Worm (Caenorhabditis elegans) whole organism, early embryonic: ENCODE measurements around the gene pho-4.

Source experiments
- B0310.2 ChIP-seq: sonication (generic microtip); optimal IDR thresholded peaks from 2 replicates; lab custom pipeline; 2016; ENCODE audit warnings: mild to moderate bottlenecking, missing genetic modification characterization, missing compliant biosample characterization
- F13C5.2 ChIP-seq: sonication (generic microtip); optimal IDR thresholded peaks from 2 replicates; lab custom pipeline; 2017; ENCODE audit warnings: mild to moderate bottlenecking, missing genetic modification characterization, inconsistent platforms, missing compliant biosample characterization
- aly-1 ChIP-seq: sonication (generic microtip); optimal IDR thresholded peaks from 2 replicates; lab custom pipeline; 2016; ENCODE audit warnings: missing genetic modification characterization, missing compliant biosample characterization
- ama-1 ChIP-seq: fragments of 150-350 bp; optimal IDR thresholded peaks from 2 replicates; lab custom pipeline; 2014
- ceh-13 ChIP-seq: fragments of 200-800 bp; sonication (Bioruptor generic); optimal IDR thresholded peaks from 2 replicates; lab custom pipeline; 2018; ENCODE audit warnings: mild to moderate bottlenecking, missing genetic modification characterization, missing compliant biosample characterization
- ceh-36 ChIP-seq: sonication (generic microtip); optimal IDR thresholded peaks from 2 replicates; lab custom pipeline; 2016; ENCODE audit warnings: missing genetic modification characterization, inconsistent platforms, missing compliant biosample characterization
- ets-7 ChIP-seq: sonication (generic microtip); optimal IDR thresholded peaks from 2 replicates; lab custom pipeline; 2016; ENCODE audit warnings: missing genotype, missing genetic modification characterization, missing compliant biosample characterization
- flt-1 ChIP-seq: fragments of 200-800 bp; sonication (Bioruptor generic); IDR thresholded peaks from 2 replicates; pipeline ENCODE4 v1.3.6; 2022; ENCODE audit warnings: missing genetic modification characterization, missing compliant biosample characterization
- hmbx-1 ChIP-seq: sonication (generic microtip); optimal IDR thresholded peaks from 2 replicates; lab custom pipeline; 2016; ENCODE audit warnings: mild to moderate bottlenecking, missing genetic modification characterization, missing compliant biosample characterization
- hmg-4 ChIP-seq: fragments of 200-800 bp; sonication (Bioruptor generic); optimal IDR thresholded peaks from 2 replicates; lab custom pipeline; 2018; ENCODE audit warnings: mild to moderate bottlenecking, missing genetic modification characterization, missing compliant biosample characterization
- hnd-1 ChIP-seq: sonication (generic microtip); optimal IDR thresholded peaks from 2 replicates; lab custom pipeline; 2016; ENCODE audit warnings: missing genetic modification characterization, missing compliant biosample characterization
- pes-1 ChIP-seq: fragments of 200-800 bp; sonication (Bioruptor generic); IDR thresholded peaks from 2 replicates; pipeline ENCODE4 v1.3.6; 2022; ENCODE audit warnings: missing genetic modification reagents, missing genetic modification characterization, missing compliant biosample characterization
- scrt-1 ChIP-seq: fragments of 200-800 bp; sonication (Bioruptor generic); IDR thresholded peaks from 2 replicates; pipeline ENCODE4 v1.3.6; 2022; ENCODE audit warnings: missing genetic modification characterization, missing compliant biosample characterization
- sea-1 ChIP-seq: fragments of 200-800 bp; sonication (Bioruptor generic); conservative IDR thresholded peaks from 2 replicates; pipeline ENCODE4 v1.3.6; 2022; ENCODE audit warnings: missing genetic modification characterization, missing compliant biosample characterization
- tbx-11 ChIP-seq: fragments of 200-800 bp; sonication (Bioruptor generic); IDR thresholded peaks from 2 replicates; pipeline ENCODE4 v1.3.6; 2022; ENCODE audit warnings: missing genetic modification characterization, missing compliant biosample characterization
- tbx-37 ChIP-seq: fragments of 200-800 bp; sonication (Bioruptor generic); conservative IDR thresholded peaks from 2 replicates; pipeline ENCODE4 v1.3.6; 2022; ENCODE audit warnings: missing genetic modification reagents, missing genetic modification characterization, missing compliant biosample characterization
- tra-4 ChIP-seq: sonication (generic microtip); optimal IDR thresholded peaks from 2 replicates; lab custom pipeline; 2017; ENCODE audit warnings: missing genetic modification characterization, missing compliant biosample characterization

Gene pho-4

DNA sequence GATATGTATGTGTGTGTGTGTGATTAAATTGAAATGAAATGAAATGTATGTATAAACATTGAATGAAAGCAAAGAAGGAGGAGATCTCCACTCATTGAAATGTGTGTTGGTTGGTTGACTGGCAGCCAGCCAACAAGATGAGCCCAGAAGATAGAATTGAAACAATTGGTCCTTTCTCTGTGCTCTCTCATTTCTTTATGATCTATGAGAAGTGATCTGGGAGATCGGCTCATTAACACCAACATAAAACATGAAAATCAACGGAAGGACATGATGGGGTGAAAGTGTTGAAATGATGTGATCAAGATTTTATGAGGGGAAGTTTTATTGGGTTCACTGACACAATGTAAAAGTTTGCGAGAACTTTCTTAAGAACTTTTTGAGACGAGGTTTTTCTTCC is 15.4 kb downstream of the pho-4 start:
- TF ChIP-seq hmg-4 (GFP tag; lab: Kevin White, UChicago) (no peak), tra-4 (no peak), flt-1 (no peak), sea-1 (no peak), ets-7 (tag; lab: Kevin White, UChicago) (no peak), ceh-36 (tag; lab: Kevin White, UChicago) (no peak), B0310.2 (tag; lab: Kevin White, UChicago) (no peak), tbx-37 (GFP tag; lab: Robert Waterston, UW) (no peak), hmbx-1 (tag; lab: Kevin White, UChicago) (no peak), ama-1 (no peak), scrt-1 (GFP tag; lab: Robert Waterston, UW) (no peak), pes-1 (GFP tag; lab: Robert Waterston, UW) (no peak), aly-1 (tag; lab: Kevin White, UChicago) (no peak), F13C5.2 (tag; lab: Kevin White, UChicago) (no peak), tbx-11 (no peak), hnd-1 (tag; lab: Kevin White, UChicago) (no peak), ceh-13 (no peak)

DNA sequence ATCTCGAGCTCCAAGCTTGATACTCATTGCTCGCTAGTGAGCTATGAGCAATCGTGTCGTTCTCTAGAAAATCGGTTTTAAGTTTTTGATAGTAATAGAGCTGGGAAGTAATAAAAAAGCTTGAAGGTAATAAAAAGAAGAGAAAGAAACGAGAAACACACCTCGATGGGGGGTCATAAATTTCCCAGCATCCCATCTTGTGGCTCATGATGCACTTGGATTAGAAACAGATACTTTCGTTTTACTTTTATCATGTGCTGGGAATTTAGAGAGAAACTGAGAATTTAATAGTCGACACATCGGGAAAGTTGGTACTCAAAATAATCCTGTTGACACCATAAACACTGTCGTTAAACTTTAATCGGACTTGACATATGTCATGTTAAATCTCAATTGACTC is 17.6 kb downstream of the pho-4 start:
- no peak for TF ChIP-seq hmg-4 (GFP tag; lab: Kevin White, UChicago)
- TF ChIP-seq hmbx-1 (tag; lab: Kevin White, UChicago), result no peak
- TF ChIP-seq tbx-37 (GFP tag; lab: Robert Waterston, UW), result no peak

DNA sequence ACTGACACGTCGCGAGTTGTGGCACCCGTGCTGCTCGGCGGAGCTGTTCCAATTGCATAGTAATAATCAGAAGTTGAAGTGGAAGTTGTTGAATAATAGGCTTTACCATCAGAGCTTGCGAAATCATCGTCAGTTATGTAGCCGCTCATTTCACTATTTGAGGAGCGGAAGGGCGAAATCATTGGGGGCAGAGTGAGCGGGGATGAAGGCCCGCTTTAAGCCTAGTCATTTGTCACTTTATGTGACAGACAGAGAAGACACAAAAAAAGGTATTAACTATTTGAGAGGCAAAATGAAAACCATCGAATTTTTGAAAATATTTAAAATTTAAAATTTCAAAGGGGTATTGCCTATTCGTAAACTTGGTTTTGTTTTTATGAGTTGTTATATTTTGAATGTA is 19.9 kb downstream of the pho-4 start:
- TF ChIP-seq aly-1 (tag; lab: Kevin White, UChicago) (no peak), pes-1 (GFP tag; lab: Robert Waterston, UW) (no peak), flt-1 (no peak), hmbx-1 (tag; lab: Kevin White, UChicago) (no peak), sea-1 (no peak), F13C5.2 (tag; lab: Kevin White, UChicago) (no peak), ets-7 (tag; lab: Kevin White, UChicago) (no peak), ceh-36 (tag; lab: Kevin White, UChicago) (no peak), B0310.2 (tag; lab: Kevin White, UChicago) (no peak), ama-1 (no peak), tbx-37 (GFP tag; lab: Robert Waterston, UW) (no peak), hnd-1 (tag; lab: Kevin White, UChicago) (no peak), hmg-4 (GFP tag; lab: Kevin White, UChicago) (no peak), tbx-11 (no peak), tra-4 (no peak), ceh-13 (no peak), scrt-1 (GFP tag; lab: Robert Waterston, UW) (no peak)

DNA sequence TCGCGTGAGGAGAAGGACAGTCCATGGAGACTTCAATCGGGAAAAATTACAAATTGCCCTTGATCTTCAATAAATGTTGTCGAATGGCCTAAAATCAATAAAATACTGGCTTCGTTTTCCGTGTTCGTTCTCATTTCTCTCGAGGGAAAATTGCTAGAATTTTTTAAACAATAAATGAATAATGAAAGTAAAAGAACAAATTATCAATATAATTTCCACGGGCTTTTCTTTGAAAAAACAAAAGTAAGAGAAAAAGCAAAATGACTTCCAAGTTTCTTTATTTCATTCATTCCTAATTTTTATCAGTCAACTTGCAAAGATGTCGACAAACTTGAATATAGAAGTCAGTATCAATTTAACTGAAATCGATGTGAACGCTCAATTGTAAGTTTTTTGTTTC is 25.6 kb downstream of the pho-4 start, which contains the start of gene C34F11.1:
TSS of gene C34F11.1 (plus strand) at position 301 of the 400 bp plus-strand sequence.
- TF ChIP-seq hmbx-1 (tag; lab: Kevin White, UChicago) (no peak), scrt-1 (GFP tag; lab: Robert Waterston, UW) (no peak), ceh-13 (no peak), ceh-36 (tag; lab: Kevin White, UChicago) (no peak), F13C5.2 (tag; lab: Kevin White, UChicago) (no peak), B0310.2 (tag; lab: Kevin White, UChicago) (no peak), hnd-1 (tag; lab: Kevin White, UChicago) (no peak), ets-7 (tag; lab: Kevin White, UChicago) (no peak), hmg-4 (GFP tag; lab: Kevin White, UChicago) (no peak), pes-1 (GFP tag; lab: Robert Waterston, UW) (no peak), ama-1 (no peak), flt-1 (no peak), aly-1 (tag; lab: Kevin White, UChicago) (no peak), sea-1 (no peak), tbx-11 (no peak), tbx-37 (GFP tag; lab: Robert Waterston, UW) (no peak), tra-4 (no peak)

DNA sequence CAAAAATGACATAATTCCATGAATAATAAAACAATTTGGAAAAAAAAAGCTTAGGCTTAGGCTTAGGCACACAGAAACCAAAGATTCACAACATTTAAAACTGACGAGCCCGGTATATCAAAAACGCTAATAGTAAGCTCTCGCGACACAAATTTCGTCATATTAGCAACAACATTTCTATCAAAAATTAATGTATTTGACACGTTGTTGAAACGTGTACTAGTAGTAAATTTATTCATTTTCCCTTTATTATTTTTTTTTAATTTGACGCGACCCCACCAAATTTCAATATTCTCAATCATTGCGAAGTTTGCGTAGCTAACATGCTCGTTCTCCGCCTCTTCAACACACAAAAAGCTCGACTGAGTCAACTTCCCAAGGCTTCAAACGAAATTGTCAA is 26.3 kb downstream of the pho-4 start, which contains the start of gene C34F11.2:
TSS of gene C34F11.2 (plus strand) at position 301 of the 400 bp plus-strand sequence.
- TF ChIP-seq scrt-1 (GFP tag; lab: Robert Waterston, UW) (no peak), pes-1 (GFP tag; lab: Robert Waterston, UW) (no peak), hnd-1 (tag; lab: Kevin White, UChicago) (no peak), hmbx-1 (tag; lab: Kevin White, UChicago) (no peak), aly-1 (tag; lab: Kevin White, UChicago) (no peak), sea-1 (no peak), F13C5.2 (tag; lab: Kevin White, UChicago) (no peak), ceh-36 (tag; lab: Kevin White, UChicago) (no peak), ets-7 (tag; lab: Kevin White, UChicago) (no peak), tbx-11 (no peak)

DNA sequence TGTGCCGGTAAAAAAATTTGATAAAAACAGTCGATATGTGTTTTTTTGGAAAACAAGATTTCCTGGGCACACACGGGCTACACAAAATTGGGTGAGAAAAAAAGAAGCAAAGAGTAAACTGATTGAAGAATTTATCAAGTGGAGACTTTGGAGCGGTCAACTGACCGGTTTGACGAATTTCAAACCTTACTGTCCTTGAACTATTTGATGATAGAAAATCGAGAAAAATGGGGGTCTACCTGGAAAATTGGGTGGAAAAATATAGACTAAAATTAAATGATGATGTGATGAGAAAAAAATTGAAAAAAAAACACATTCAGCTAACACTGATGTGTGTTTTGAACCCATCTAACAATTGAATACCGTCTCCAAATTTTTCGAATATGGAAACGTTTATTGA is 27.4 kb downstream of the pho-4 start, which contains the start of gene C34F11.8:
TSS of gene C34F11.8 (minus strand) at position 135 of the 400 bp plus-strand sequence.
- TF ChIP-seq scrt-1 (GFP tag; lab: Robert Waterston, UW) (no peak), ets-7 (tag; lab: Kevin White, UChicago) (no peak), B0310.2 (tag; lab: Kevin White, UChicago) (no peak), ceh-13 (no peak), tbx-11 (no peak), sea-1 (no peak), F13C5.2 (tag; lab: Kevin White, UChicago) (no peak), aly-1 (tag; lab: Kevin White, UChicago) (no peak)

DNA sequence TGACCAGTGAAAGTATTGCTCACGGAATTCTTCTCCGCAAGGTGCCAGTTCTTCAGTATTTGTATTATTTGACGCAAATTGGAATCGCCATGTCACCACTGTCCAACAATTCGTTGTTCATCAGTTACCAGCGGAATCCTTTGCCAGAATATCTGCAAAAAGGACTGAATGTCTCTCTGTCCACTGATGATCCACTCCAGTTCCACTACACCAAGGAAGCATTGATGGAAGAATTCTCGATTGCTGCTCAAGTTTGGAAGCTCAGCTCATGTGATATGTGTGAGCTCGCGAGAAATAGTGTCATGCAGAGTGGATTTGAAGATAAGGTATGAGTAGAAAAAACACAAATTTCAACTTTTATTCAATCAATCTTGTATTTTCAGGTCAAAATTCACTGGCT is 29.1 kb downstream of the pho-4 start:
- TF ChIP-seq tbx-11 (no peak), ama-1 (no peak), B0310.2 (tag; lab: Kevin White, UChicago) (no peak), sea-1 (no peak), tra-4 (no peak), ceh-36 (tag; lab: Kevin White, UChicago) (no peak), aly-1 (tag; lab: Kevin White, UChicago) (no peak), ceh-13 (no peak), flt-1 (no peak), F13C5.2 (tag; lab: Kevin White, UChicago) (no peak), hmg-4 (GFP tag; lab: Kevin White, UChicago) (no peak), hnd-1 (tag; lab: Kevin White, UChicago) (no peak), hmbx-1 (tag; lab: Kevin White, UChicago) (no peak), scrt-1 (GFP tag; lab: Robert Waterston, UW) (no peak), pes-1 (GFP tag; lab: Robert Waterston, UW) (no peak), ets-7 (tag; lab: Kevin White, UChicago) (no peak), tbx-37 (GFP tag; lab: Robert Waterston, UW) (no peak)
